Worm (Caenorhabditis elegans) whole organism, early embryonic: Measurements from ENCODE around the gene des-2.

Experiments used
- aly-1 ChIP-seq: sonication (generic microtip); optimal IDR thresholded peaks from 2 replicates; lab custom pipeline; 2016; ENCODE audit warnings: missing genetic modification characterization, missing compliant biosample characterization
- ama-1 ChIP-seq: fragments of 150-350 bp; optimal IDR thresholded peaks from 2 replicates; lab custom pipeline; 2014
- ceh-13 ChIP-seq: fragments of 200-800 bp; sonication (Bioruptor generic); optimal IDR thresholded peaks from 2 replicates; lab custom pipeline; 2018; ENCODE audit warnings: mild to moderate bottlenecking, missing genetic modification characterization, missing compliant biosample characterization
- ceh-36 ChIP-seq: sonication (generic microtip); optimal IDR thresholded peaks from 2 replicates; lab custom pipeline; 2016; ENCODE audit warnings: missing genetic modification characterization, inconsistent platforms, missing compliant biosample characterization
- flt-1 ChIP-seq: fragments of 200-800 bp; sonication (Bioruptor generic); IDR thresholded peaks from 2 replicates; pipeline ENCODE4 v1.3.6; 2022; ENCODE audit warnings: missing genetic modification characterization, missing compliant biosample characterization
- pes-1 ChIP-seq: fragments of 200-800 bp; sonication (Bioruptor generic); IDR thresholded peaks from 2 replicates; pipeline ENCODE4 v1.3.6; 2022; ENCODE audit warnings: missing genetic modification reagents, missing genetic modification characterization, missing compliant biosample characterization
- tbx-11 ChIP-seq: fragments of 200-800 bp; sonication (Bioruptor generic); IDR thresholded peaks from 2 replicates; pipeline ENCODE4 v1.3.6; 2022; ENCODE audit warnings: missing genetic modification characterization, missing compliant biosample characterization
- tbx-37 ChIP-seq: fragments of 200-800 bp; sonication (Bioruptor generic); conservative IDR thresholded peaks from 2 replicates; pipeline ENCODE4 v1.3.6; 2022; ENCODE audit warnings: missing genetic modification reagents, missing genetic modification characterization, missing compliant biosample characterization

DNA sequence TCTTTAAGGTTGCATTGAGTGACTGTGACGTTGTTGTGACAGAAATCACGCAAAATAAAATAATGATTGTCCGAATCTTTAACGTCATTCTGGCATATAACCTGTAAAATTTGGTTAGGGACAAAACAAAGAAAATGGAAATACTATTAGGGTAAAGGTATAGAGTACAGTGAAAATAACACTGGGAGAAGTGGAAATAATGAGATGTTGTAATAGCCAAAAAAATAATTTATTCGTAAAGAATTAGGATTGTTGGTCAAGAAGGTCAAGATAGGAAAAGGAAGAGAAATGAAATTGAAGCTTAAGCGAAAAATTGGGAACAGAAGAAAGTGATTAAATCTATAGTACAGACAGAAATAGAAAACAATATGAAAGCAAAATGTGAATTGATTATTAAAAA lies 6.4 kb downstream of the des-2 start, which contains the start of gene deg-3:
- TF ChIP-seq ama-1 (lab: Kevin White, UChicago) (no peak), ceh-13 (GFP tag; lab: Kevin White, UChicago) (no peak), pes-1 (GFP tag; lab: Robert Waterston, UW) (no peak), ceh-36 (tag; lab: Kevin White, UChicago) (no peak), flt-1 (GFP tag; lab: Robert Waterston, UW) (no peak), tbx-11 (GFP tag; lab: Robert Waterston, UW) (no peak), tbx-37 (GFP tag; lab: Robert Waterston, UW) (no peak), aly-1 (no peak)
